Fruit fly (Drosophila melanogaster) whole organism, embryonic: ENCODE data around the gene CG12818.
"Not testable (repeated sequence)": the region's sequence is repeated elsewhere in the genome, so short reads cannot be mapped to it uniquely, and the experiment has no call there.

Source experiments
- CG10321 ChIP-seq: fragments of 200-800 bp; sonication (Bioruptor generic); IDR thresholded peaks from 2 replicates; pipeline ENCODE4 v1.3.6; 2022; ENCODE audit warnings: missing biosample characterization, missing genetic modification characterization
- jumu ChIP-seq: fragments of 200-800 bp; sonication (Bioruptor generic); optimal IDR thresholded peaks from 3 replicates; lab custom pipeline; 2016; ENCODE audit warnings: missing biosample characterization, missing genetic modification characterization
- otp ChIP-seq: fragments of 200-800 bp; sonication (Bioruptor generic); IDR thresholded peaks from 3 replicates; pipeline ENCODE4, ENCODE4 v1.3.6; 2022; ENCODE audit warnings: missing biosample characterization, missing genetic modification characterization
- pfk ChIP-seq: fragments of 200-800 bp; sonication (Bioruptor generic); optimal IDR thresholded peaks from 2 replicates; lab custom pipeline; 2018; ENCODE audit warnings: missing biosample characterization, mild to moderate bottlenecking, missing genetic modification characterization, moderate library complexity
- pum ChIP-seq: fragments of 200-800 bp; sonication (Bioruptor generic); optimal IDR thresholded peaks from 2 replicates; lab custom pipeline; 2016; ENCODE audit warnings: missing biosample characterization, missing genetic modification characterization
- unpg ChIP-seq: fragments of 200-800 bp; sonication (Bioruptor generic); optimal IDR thresholded peaks from 3 replicates; lab custom pipeline; 2018; ENCODE audit warnings: missing biosample characterization, mild to moderate bottlenecking, missing genetic modification characterization, moderate library complexity

DNA sequence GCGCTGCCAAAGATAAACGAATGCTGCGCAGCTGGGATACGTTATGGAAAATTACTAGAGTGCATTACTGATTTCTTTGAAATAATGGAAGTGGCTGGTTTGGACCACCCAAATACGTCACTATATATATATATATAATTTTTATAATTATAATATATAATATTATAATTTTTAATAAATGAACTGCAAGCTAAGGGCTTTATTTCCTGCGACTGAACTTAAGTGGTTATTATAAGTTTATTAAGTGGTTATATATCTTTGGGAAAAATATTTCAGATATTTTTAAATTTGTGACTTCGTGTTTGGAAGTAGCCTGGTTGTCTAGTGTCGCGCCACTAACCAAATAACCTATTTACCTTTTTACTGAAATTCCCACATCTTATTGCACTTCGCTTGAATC, 17.1 kb downstream of the CG12818 start, which contains the start of gene CG31406:
- TF ChIP-seq jumu; unpg (GFP tag; lab: Kevin White, UChicago); CG10321; pfk; pum (GFP tag; lab: Kevin White, UChicago); otp (GFP tag; lab: Robert Waterston, UW): not testable (repeated sequence)
